Fruit fly (Drosophila melanogaster) whole organism, wandering third instar larva: Measurements from ENCODE around the gene pths.

Experiments
- Abd-B ChIP-seq: fragments of >200 bp; optimal IDR thresholded peaks from 2 replicates; lab custom pipeline; 2017; ENCODE audit warnings: missing biosample characterization, missing genetic modification characterization
- CG32264 ChIP-seq: fragments of 200-800 bp; sonication (Bioruptor generic); optimal IDR thresholded peaks from 2 replicates; lab custom pipeline; 2016; ENCODE audit warnings: missing biosample characterization, missing genetic modification characterization
- Hr83 ChIP-seq: fragments of 200-300 bp; sonication (Bioruptor generic); optimal IDR thresholded peaks from 2 replicates; lab custom pipeline; 2016; ENCODE audit warnings: missing biosample characterization, mild to moderate bottlenecking, missing genetic modification characterization, moderate library complexity; ENCODE audit not compliant: poor library complexity, severe bottlenecking
- Mio ChIP-seq: sonication (Bioruptor generic); optimal IDR thresholded peaks from 2 replicates; lab custom pipeline; 2016; ENCODE audit warnings: missing biosample characterization, missing genetic modification characterization
- dl ChIP-seq, 2 experiments: fragments of 175-275, 200-275 bp in 1 of 2; fragments of 200-275 bp in 1 of 2; sonication (Bioruptor generic); optimal IDR thresholded peaks; lab custom pipeline; 2018; ENCODE audit warnings: mild to moderate bottlenecking in 2 of 2, missing biosample characterization in 2 of 2, missing genetic modification characterization in 2 of 2, moderate library complexity in 2 of 2; ENCODE audit not compliant: partially characterized antibody in 2 of 2, insufficient read depth in 1 of 2
- h ChIP-seq: fragments of 200-800 bp; sonication (Bioruptor generic); optimal IDR thresholded peaks from 3 replicates; lab custom pipeline; 2016; ENCODE audit warnings: missing biosample characterization, mild to moderate bottlenecking, missing genetic modification characterization
- rgr ChIP-seq: fragments of 200-800 bp; sonication (Bioruptor generic); optimal IDR thresholded peaks from 3 replicates; lab custom pipeline; 2016; ENCODE audit warnings: missing biosample characterization, mild to moderate bottlenecking, missing genetic modification characterization

DNA sequence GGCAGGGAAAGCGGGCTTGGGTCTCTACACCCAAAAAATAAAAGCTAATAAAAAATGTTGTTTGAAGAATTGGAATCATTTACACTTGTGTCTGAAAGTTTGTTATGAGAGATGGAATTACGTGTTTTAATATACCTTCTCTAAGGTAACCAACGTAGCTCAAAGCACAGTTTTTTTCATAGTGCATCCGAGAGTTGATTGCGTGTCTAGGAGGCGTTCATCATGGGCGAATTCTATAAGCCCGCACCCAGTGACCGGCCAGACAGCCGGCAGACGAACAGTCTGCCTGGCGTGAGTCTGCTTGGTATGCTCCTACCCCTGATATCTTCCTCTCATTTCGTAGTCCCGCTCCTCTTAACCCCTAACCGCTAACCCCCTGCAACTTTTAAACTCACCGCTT lies 44.7 kb downstream of the pths start:
- TF ChIP-seq dl (GFP tag; optimal IDR thresholded peaks at IDR 0.05; lab: Kevin White, UChicago; ENCODE audit: insufficient read depth in 1 of 2, partially characterized antibody in 2 of 2) (no peak), h (GFP tag; lab: Kevin White, UChicago) (no peak), Mio (no peak), Abd-B (no peak), rgr (GFP tag; lab: Kevin White, UChicago) (no peak), Hr83 (GFP tag; lab: Kevin White, UChicago) (no peak), CG32264 (GFP tag; lab: Kevin White, UChicago) (no peak)
